Worm (Caenorhabditis elegans) whole organism, early embryonic: ENCODE measurements around the gene tsp-1.

Source experiments
- B0310.2 ChIP-seq: sonication (generic microtip); optimal IDR thresholded peaks from 2 replicates; lab custom pipeline; 2016; ENCODE audit warnings: mild to moderate bottlenecking, missing genetic modification characterization, missing compliant biosample characterization
- F13C5.2 ChIP-seq: sonication (generic microtip); optimal IDR thresholded peaks from 2 replicates; lab custom pipeline; 2017; ENCODE audit warnings: mild to moderate bottlenecking, missing genetic modification characterization, inconsistent platforms, missing compliant biosample characterization
- aly-1 ChIP-seq: sonication (generic microtip); optimal IDR thresholded peaks from 2 replicates; lab custom pipeline; 2016; ENCODE audit warnings: missing genetic modification characterization, missing compliant biosample characterization
- ama-1 ChIP-seq: fragments of 150-350 bp; optimal IDR thresholded peaks from 2 replicates; lab custom pipeline; 2014
- ceh-13 ChIP-seq: fragments of 200-800 bp; sonication (Bioruptor generic); optimal IDR thresholded peaks from 2 replicates; lab custom pipeline; 2018; ENCODE audit warnings: mild to moderate bottlenecking, missing genetic modification characterization, missing compliant biosample characterization
- ceh-36 ChIP-seq: sonication (generic microtip); optimal IDR thresholded peaks from 2 replicates; lab custom pipeline; 2016; ENCODE audit warnings: missing genetic modification characterization, inconsistent platforms, missing compliant biosample characterization
- ets-7 ChIP-seq: sonication (generic microtip); optimal IDR thresholded peaks from 2 replicates; lab custom pipeline; 2016; ENCODE audit warnings: missing genotype, missing genetic modification characterization, missing compliant biosample characterization
- flt-1 ChIP-seq: fragments of 200-800 bp; sonication (Bioruptor generic); IDR thresholded peaks from 2 replicates; pipeline ENCODE4 v1.3.6; 2022; ENCODE audit warnings: missing genetic modification characterization, missing compliant biosample characterization
- hmbx-1 ChIP-seq: sonication (generic microtip); optimal IDR thresholded peaks from 2 replicates; lab custom pipeline; 2016; ENCODE audit warnings: mild to moderate bottlenecking, missing genetic modification characterization, missing compliant biosample characterization
- hmg-4 ChIP-seq: fragments of 200-800 bp; sonication (Bioruptor generic); optimal IDR thresholded peaks from 2 replicates; lab custom pipeline; 2018; ENCODE audit warnings: mild to moderate bottlenecking, missing genetic modification characterization, missing compliant biosample characterization
- hnd-1 ChIP-seq: sonication (generic microtip); optimal IDR thresholded peaks from 2 replicates; lab custom pipeline; 2016; ENCODE audit warnings: missing genetic modification characterization, missing compliant biosample characterization
- pes-1 ChIP-seq: fragments of 200-800 bp; sonication (Bioruptor generic); IDR thresholded peaks from 2 replicates; pipeline ENCODE4 v1.3.6; 2022; ENCODE audit warnings: missing genetic modification reagents, missing genetic modification characterization, missing compliant biosample characterization
- scrt-1 ChIP-seq: fragments of 200-800 bp; sonication (Bioruptor generic); IDR thresholded peaks from 2 replicates; pipeline ENCODE4 v1.3.6; 2022; ENCODE audit warnings: missing genetic modification characterization, missing compliant biosample characterization
- sea-1 ChIP-seq: fragments of 200-800 bp; sonication (Bioruptor generic); conservative IDR thresholded peaks from 2 replicates; pipeline ENCODE4 v1.3.6; 2022; ENCODE audit warnings: missing genetic modification characterization, missing compliant biosample characterization
- tbx-11 ChIP-seq: fragments of 200-800 bp; sonication (Bioruptor generic); IDR thresholded peaks from 2 replicates; pipeline ENCODE4 v1.3.6; 2022; ENCODE audit warnings: missing genetic modification characterization, missing compliant biosample characterization
- tbx-37 ChIP-seq: fragments of 200-800 bp; sonication (Bioruptor generic); conservative IDR thresholded peaks from 2 replicates; pipeline ENCODE4 v1.3.6; 2022; ENCODE audit warnings: missing genetic modification reagents, missing genetic modification characterization, missing compliant biosample characterization
- tra-4 ChIP-seq: sonication (generic microtip); optimal IDR thresholded peaks from 2 replicates; lab custom pipeline; 2017; ENCODE audit warnings: missing genetic modification characterization, missing compliant biosample characterization

tsp-1 gene

ce11 chrIII:8279567-8279966, 40.3 kb upstream of the tsp-1 start:
- TF ChIP-seq tra-4 (tag; lab: Kevin White, UChicago) (no peak), ama-1 (lab: Kevin White, UChicago) (no peak), ceh-36 (tag; lab: Kevin White, UChicago) (no peak), aly-1 (tag; lab: Kevin White, UChicago) (no peak), B0310.2 (no peak), tbx-37 (GFP tag; lab: Robert Waterston, UW) (no peak), ets-7 (tag; lab: Kevin White, UChicago) (no peak), hmbx-1 (tag; lab: Kevin White, UChicago) (no peak), tbx-11 (no peak), hmg-4 (GFP tag; lab: Kevin White, UChicago) (no peak), F13C5.2 (no peak), sea-1 (no peak), ceh-13 (GFP tag; lab: Kevin White, UChicago) (no peak)

ce11 chrIII:8278801-8279200, 39.6 kb upstream of the tsp-1 start, which contains the start of gene mig-10:
Gene mig-10, plus strand, starts transcription at chrIII:8279101.
- TF ChIP-seq ceh-36 (tag; lab: Kevin White, UChicago) (no peak), hnd-1 (tag; lab: Kevin White, UChicago) (no peak), hmg-4 (GFP tag; lab: Kevin White, UChicago) (no peak), ets-7 (tag; lab: Kevin White, UChicago) (no peak), ama-1 (lab: Kevin White, UChicago) (no peak), pes-1 (GFP tag; lab: Robert Waterston, UW) (no peak), scrt-1 (no peak), tbx-37 (GFP tag; lab: Robert Waterston, UW) (no peak), tbx-11 (no peak), B0310.2 (no peak), aly-1 (tag; lab: Kevin White, UChicago) (no peak)

ce11 chrIII:8275871-8276270, 36.6 kb upstream of the tsp-1 start, which contains the start of gene clec-160:
Gene clec-160, minus strand, starts transcription at chrIII:8275971.
- TF ChIP-seq flt-1 = no peak
- TF ChIP-seq sea-1 = no peak
- no peak for TF ChIP-seq ceh-13 (GFP tag; lab: Kevin White, UChicago)
- no peak for TF ChIP-seq ets-7 (tag; lab: Kevin White, UChicago)
- TF ChIP-seq scrt-1 = no peak
- TF ChIP-seq tbx-37 (GFP tag; lab: Robert Waterston, UW) = no peak
- TF ChIP-seq ceh-36 (tag; lab: Kevin White, UChicago) = no peak
- TF ChIP-seq aly-1 (tag; lab: Kevin White, UChicago) = no peak
- TF ChIP-seq hmbx-1 (tag; lab: Kevin White, UChicago) = no peak
- no peak for TF ChIP-seq pes-1 (GFP tag; lab: Robert Waterston, UW)
- TF ChIP-seq ama-1 (lab: Kevin White, UChicago) = no peak
- TF ChIP-seq hmg-4 (GFP tag; lab: Kevin White, UChicago) = no peak
- TF ChIP-seq tbx-11 = no peak
- no peak for TF ChIP-seq B0310.2
- TF ChIP-seq F13C5.2 = no peak

- TF ChIP-seq scrt-1 (no peak), F13C5.2 (no peak), tbx-37 (GFP tag; lab: Robert Waterston, UW) (no peak), ceh-36 (tag; lab: Kevin White, UChicago) (no peak), tbx-11 (no peak), tra-4 (tag; lab: Kevin White, UChicago) (no peak), ets-7 (tag; lab: Kevin White, UChicago) (no peak), B0310.2 (no peak), ceh-13 (GFP tag; lab: Kevin White, UChicago) (no peak), ama-1 (lab: Kevin White, UChicago) (no peak), hnd-1 (tag; lab: Kevin White, UChicago) (no peak), hmg-4 (GFP tag; lab: Kevin White, UChicago) (no peak), sea-1 (no peak), aly-1 (tag; lab: Kevin White, UChicago) (no peak), flt-1 (no peak), pes-1 (GFP tag; lab: Robert Waterston, UW) (no peak), hmbx-1 (tag; lab: Kevin White, UChicago) (no peak)
These were observed 32.5 kb upstream of the tsp-1 start, which contains the start of the genes mps-4 and F09G8.10 for ce11 chrIII:8271676-8272225. Gene mps-4, minus strand, starts transcription at chrIII:8271776. Gene F09G8.10, minus strand, starts transcription at chrIII:8272175.

ce11 chrIII:8268296-8268695, 29.1 kb upstream of the tsp-1 start, which contains the start of the genes F09G8.7 and crn-7:
Gene F09G8.7, minus strand, starts transcription at chrIII:8268355.
Gene crn-7, plus strand, starts transcription at chrIII:8268531.
- TF ChIP-seq ets-7 (tag; lab: Kevin White, UChicago) (no peak), ama-1 (lab: Kevin White, UChicago) (no peak), sea-1 (no peak), aly-1 (tag; lab: Kevin White, UChicago) (no peak), tbx-37 (GFP tag; lab: Robert Waterston, UW) (no peak), hnd-1 (tag; lab: Kevin White, UChicago) (no peak), ceh-36 (tag; lab: Kevin White, UChicago) (no peak), hmbx-1 (tag; lab: Kevin White, UChicago) (no peak), F13C5.2 (no peak), pes-1 (GFP tag; lab: Robert Waterston, UW) (no peak), B0310.2 (no peak), tra-4 (tag; lab: Kevin White, UChicago) (no peak), flt-1 (no peak), tbx-11 (no peak), scrt-1 (no peak), hmg-4 (GFP tag; lab: Kevin White, UChicago) (no peak), ceh-13 (GFP tag; lab: Kevin White, UChicago) (no peak)

- TF ChIP-seq ets-7 (tag; lab: Kevin White, UChicago) (no peak), hmg-4 (GFP tag; lab: Kevin White, UChicago) (no peak), ama-1 (lab: Kevin White, UChicago) (no peak), ceh-36 (tag; lab: Kevin White, UChicago) (no peak), sea-1 (no peak), F13C5.2 (no peak), tbx-37 (GFP tag; lab: Robert Waterston, UW) (no peak), aly-1 (tag; lab: Kevin White, UChicago) (no peak), pes-1 (GFP tag; lab: Robert Waterston, UW) (no peak), flt-1 (no peak), tra-4 (tag; lab: Kevin White, UChicago) (no peak), ceh-13 (GFP tag; lab: Kevin White, UChicago) (no peak)
These were observed 26.5 kb upstream of the tsp-1 start, which contains the start of gene mrps-9 for ce11 chrIII:8265753-8266152. Gene mrps-9, plus strand, starts transcription at chrIII:8266062.
